Fruit fly (Drosophila melanogaster): ENCODE data around the gene CG7857.

CG7857 gene

DNA sequence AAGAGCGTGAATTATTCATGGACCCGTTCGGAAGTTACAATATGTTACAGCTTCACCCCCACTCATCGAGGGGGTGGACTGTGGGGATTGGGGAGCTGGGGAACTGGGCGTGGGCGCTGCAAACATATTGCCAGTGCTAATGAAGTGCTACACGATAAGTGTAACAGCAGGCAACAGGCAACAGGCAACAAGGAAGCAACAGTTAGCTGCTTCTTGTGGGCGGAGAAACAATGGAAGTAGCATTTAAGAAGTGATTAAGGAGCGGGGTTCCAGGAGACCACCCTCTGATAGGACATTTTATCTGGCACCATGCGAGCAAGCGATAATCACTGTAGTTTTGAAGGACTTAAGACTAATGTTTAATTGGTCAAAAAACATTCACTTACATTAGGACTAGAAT lies 36.6 kb upstream of the CG7857 start:
- peak; percentile 94 for TF ChIP-seq scrt (GFP tag; optimal IDR thresholded peaks at IDR 0.05)
- peak; percentile 40 for TF ChIP-seq abd-A (tag; optimal IDR thresholded peaks at IDR 0.05)
- TF ChIP-seq prd (optimal IDR thresholded peaks at IDR 0.05): no peak
- TF ChIP-seq prd (GFP tag; IDR thresholded peaks at IDR 0.05): no peak
- TF ChIP-seq zen (tag; optimal IDR thresholded peaks at IDR 0.05): peak; percentile 51

DNA sequence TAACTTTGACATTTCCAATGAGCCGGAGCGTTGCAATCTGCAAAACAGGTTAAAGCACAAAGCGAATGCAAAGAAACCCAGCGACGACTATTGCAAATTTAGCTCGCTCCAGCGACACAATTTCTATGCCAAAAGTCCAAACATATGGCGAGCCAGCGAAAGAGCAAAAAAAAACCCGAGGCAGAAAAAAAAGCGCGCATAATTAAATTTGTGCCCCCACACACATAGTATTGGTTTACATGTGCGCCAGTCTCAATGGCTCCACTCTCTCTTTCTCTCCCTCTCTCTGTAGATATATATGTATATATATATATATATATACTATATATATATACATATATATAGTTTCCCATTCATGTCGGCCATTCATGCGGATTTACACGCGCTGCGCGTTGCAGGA lies 36.0 kb upstream of the CG7857 start:
- no peak for TF ChIP-seq CG34422 (GFP tag; IDR thresholded peaks at IDR 0.05)
- no peak for TF ChIP-seq BEAF-32 (GFP tag; optimal IDR thresholded peaks at IDR 0.05)
- TF ChIP-seq Myb (GFP tag; optimal IDR thresholded peaks at IDR 0.05): no peak
- no peak for TF ChIP-seq Hr39 (optimal IDR thresholded peaks at IDR 0.05)
- no peak for TF ChIP-seq kni (GFP tag; optimal IDR thresholded peaks at IDR 0.05)
- TF ChIP-seq sim (GFP tag; IDR thresholded peaks at IDR 0.05): no peak
- no peak for TF ChIP-seq Sox102F (GFP tag; optimal IDR thresholded peaks at IDR 0.05)
- TF ChIP-seq vvl (GFP tag; IDR thresholded peaks at IDR 0.05): no peak
- no peak for TF ChIP-seq CG10274 (GFP tag; optimal IDR thresholded peaks at IDR 0.05)
- TF ChIP-seq CG4424 (GFP tag; optimal IDR thresholded peaks at IDR 0.05): no peak
- TF ChIP-seq Max (GFP tag; optimal IDR thresholded peaks at IDR 0.05): no peak
- TF ChIP-seq CG10979 (tag; optimal IDR thresholded peaks at IDR 0.05): no peak
- peak; percentile 18 to 50 for TF ChIP-seq Trl (optimal IDR thresholded peaks at IDR 0.05)
- no peak for TF ChIP-seq Trl (GFP tag; optimal IDR thresholded peaks at IDR 0.05)
- TF ChIP-seq HLH54F (GFP tag; optimal IDR thresholded peaks at IDR 0.05): no peak
- no peak for TF ChIP-seq CG11247 (GFP tag; IDR thresholded peaks at IDR 0.05)
- no peak for TF ChIP-seq Asciz (GFP tag; optimal IDR thresholded peaks at IDR 0.05)
- no peak for TF ChIP-seq CG9727 (GFP tag; optimal IDR thresholded peaks at IDR 0.05)
- TF ChIP-seq disco-r (GFP tag; optimal IDR thresholded peaks at IDR 0.05): no peak
- no peak for TF ChIP-seq da (GFP tag; optimal IDR thresholded peaks at IDR 0.05)
- peak; percentile 66 for TF ChIP-seq sqz (GFP tag; optimal IDR thresholded peaks at IDR 0.05)
- no peak for TF ChIP-seq fru (optimal IDR thresholded peaks at IDR 0.05)
- TF ChIP-seq jing (GFP tag; optimal IDR thresholded peaks at IDR 0.05): no peak
- peak; percentile 38 for TF ChIP-seq ewg (GFP tag; optimal IDR thresholded peaks at IDR 0.05)
- no peak for TF ChIP-seq CG6813 (GFP tag; optimal IDR thresholded peaks at IDR 0.05)
- TF ChIP-seq CG9437 (GFP tag; optimal IDR thresholded peaks at IDR 0.05): no peak
- TF ChIP-seq CG32772 (GFP tag; IDR thresholded peaks at IDR 0.05): 0 out of 2 replicates have a peak, but pooled peaks have one; percentile 23
- no peak for TF ChIP-seq onecut (GFP tag; IDR thresholded peaks at IDR 0.05)
- TF ChIP-seq CG11723 (GFP tag; optimal IDR thresholded peaks at IDR 0.05): no peak
- TF ChIP-seq scrt (GFP tag; optimal IDR thresholded peaks at IDR 0.05): no peak
- TF ChIP-seq cas (GFP tag; IDR thresholded peaks at IDR 0.05): no peak
- TF ChIP-seq dysf (GFP tag; IDR thresholded peaks at IDR 0.05): no peak
- no peak for TF ChIP-seq Mes4 (GFP tag; optimal IDR thresholded peaks at IDR 0.05)
- TF ChIP-seq eyg (GFP tag; optimal IDR thresholded peaks at IDR 0.05): no peak

DNA sequence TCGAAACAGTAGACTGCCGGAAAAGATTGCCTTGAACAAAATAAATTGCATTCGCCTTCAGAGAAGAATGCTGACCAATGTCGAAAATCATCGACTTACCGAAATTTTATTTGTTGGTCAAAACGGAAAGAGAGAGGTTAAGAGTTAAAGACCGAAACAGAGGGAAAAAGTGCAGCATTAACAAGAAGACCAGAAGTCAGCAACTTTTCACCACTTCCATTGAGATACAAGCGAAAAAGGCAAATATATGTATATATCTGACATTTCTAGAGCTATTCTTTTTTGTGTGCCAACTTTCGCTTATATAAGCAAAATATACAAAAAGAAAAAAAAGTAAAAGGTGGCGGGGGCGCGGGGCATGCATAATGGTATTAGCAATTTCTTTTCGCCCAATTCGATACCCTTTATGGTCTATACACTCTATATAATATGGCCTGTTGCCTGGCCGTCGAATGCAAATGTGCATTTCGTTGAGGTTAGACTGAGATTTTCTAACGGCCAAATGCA lies 35.3 kb upstream of the CG7857 start:
- no peak for TF ChIP-seq slp2 (GFP tag; optimal IDR thresholded peaks at IDR 0.05)
- TF ChIP-seq Pdp1 (GFP tag; optimal IDR thresholded peaks at IDR 0.05): peak in 1 of 2 experiments; percentile 53
- peak; percentile 53 for TF ChIP-seq sens (GFP tag)
- TF ChIP-seq Blimp-1 (GFP tag; optimal IDR thresholded peaks at IDR 0.05): peak; percentile 12
- peak; percentile 8 for TF ChIP-seq Med (GFP tag)
- TF ChIP-seq kni (GFP tag; optimal IDR thresholded peaks at IDR 0.05): peak; percentile 12
